Worm (Caenorhabditis elegans) whole organism, mixed stage, embryonic: ENCODE results near the gene tlp-1.

ENCODE experiments used
- ceh-39 ChIP-seq: fragments of 150-350 bp; optimal IDR thresholded peaks from 2 replicates; lab custom pipeline; 2014; ENCODE audit warnings: missing biosample characterization, missing genetic modification characterization
- ceh-83 ChIP-seq: fragments of 200-800 bp; sonication (Bioruptor generic); optimal IDR thresholded peaks from 2 replicates; lab custom pipeline; 2018; ENCODE audit warnings: mild to moderate bottlenecking, missing genetic modification characterization, missing compliant biosample characterization
- elt-1 ChIP-seq: sonication (generic microtip); optimal IDR thresholded peaks from 2 replicates; lab custom pipeline; 2017; ENCODE audit warnings: missing genetic modification characterization, mild to moderate bottlenecking, missing compliant biosample characterization, antibody characterized with exemption, moderate library complexity, borderline replicate concordance; ENCODE audit not compliant: insufficient read depth
- lin-13 ChIP-seq: fragments of 150-350 bp; optimal IDR thresholded peaks from 2 replicates; lab custom pipeline; 2014; ENCODE audit warnings: missing biosample characterization, missing genetic modification characterization
- lsy-2 ChIP-seq: fragments of 150-350 bp; optimal IDR thresholded peaks from 2 replicates; lab custom pipeline; 2014; ENCODE audit warnings: missing biosample characterization, missing genetic modification characterization
- mep-1 ChIP-seq: fragments of 150-350 bp; optimal IDR thresholded peaks from 2 replicates; lab custom pipeline; 2017; ENCODE audit warnings: missing biosample characterization, missing genetic modification reagents, missing genetic modification characterization, inconsistent platforms
- nhr-12 ChIP-seq: fragments of 150-350 bp; optimal IDR thresholded peaks from 2 replicates; lab custom pipeline; 2014; ENCODE audit warnings: missing biosample characterization, missing genetic modification characterization
- nhr-28 ChIP-seq: fragments of 150-350 bp; optimal IDR thresholded peaks from 2 replicates; lab custom pipeline; 2014; ENCODE audit warnings: missing biosample characterization, missing genetic modification characterization
- nhr-76 ChIP-seq: sonication (generic microtip); optimal IDR thresholded peaks from 2 replicates; lab custom pipeline; 2017; ENCODE audit warnings: missing biosample characterization, missing genetic modification characterization
- snpc-4 ChIP-seq: fragments of 150-350 bp; optimal IDR thresholded peaks from 2 replicates; lab custom pipeline; 2014; ENCODE audit warnings: missing biosample characterization, missing genetic modification characterization
- sptf-1 ChIP-seq: sonication (generic microtip); optimal IDR thresholded peaks from 2 replicates; lab custom pipeline; 2017; ENCODE audit warnings: mild to moderate bottlenecking, missing genetic modification characterization, moderate library complexity, missing compliant biosample characterization
- unc-62 ChIP-seq: fragments of 150-350 bp; optimal IDR thresholded peaks from 2 replicates; lab custom pipeline; 2014; ENCODE audit warnings: missing biosample characterization, missing genetic modification reagents, missing genetic modification characterization

DNA sequence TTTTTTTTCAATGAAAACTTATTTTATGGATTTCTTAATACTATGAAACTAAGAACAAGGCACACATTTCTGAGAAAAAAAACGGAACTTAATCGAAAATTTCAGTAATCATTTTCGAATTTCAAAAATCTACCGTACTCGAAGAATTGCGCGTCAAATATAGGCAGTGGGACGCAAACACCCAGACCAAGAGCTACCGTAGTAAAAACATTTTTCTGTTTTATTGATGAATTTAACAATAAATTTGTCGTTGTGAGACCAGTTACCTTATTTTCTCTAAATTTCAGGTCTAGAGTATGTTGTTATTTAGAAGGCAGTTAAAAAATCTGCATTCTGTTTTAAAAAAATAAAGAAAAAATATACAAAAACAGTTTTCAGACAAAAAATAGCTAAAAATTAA is 16.3 kb downstream of the tlp-1 start:
- TF ChIP-seq nhr-76 (tag; lab: Kevin White, UChicago) (no peak), mep-1 (no peak), sptf-1 (tag; lab: Kevin White, UChicago) (no peak), snpc-4 (tag; lab: Kevin White, UChicago) (no peak), lsy-2 (no peak), elt-1 (tag; lab: Kevin White, UChicago) (no peak), ceh-83 (no peak), ceh-39 (no peak), nhr-12 (tag; lab: Kevin White, UChicago) (no peak), unc-62 (GFP tag; lab: Kevin White, UChicago) (no peak), nhr-28 (tag; lab: Kevin White, UChicago) (no peak), lin-13 (tag; lab: Kevin White, UChicago) (no peak)
